Worm (Caenorhabditis elegans): Measurements from ENCODE around the gene F56H9.2.

ce11 chrV:12679807-12680206 lies 42.3 kb downstream of the F56H9.2 start, which contains the start of gene frpr-15:
- TF ChIP-seq ZK546.5 (tag; optimal IDR thresholded peaks at IDR 0.05) (no peak), snpc-4 (tag; optimal IDR thresholded peaks at IDR 0.05) (no peak), nhr-12 (tag; optimal IDR thresholded peaks at IDR 0.05) (no peak), ztf-11 (tag; optimal IDR thresholded peaks at IDR 0.05) (no peak), ceh-28 (tag; optimal IDR thresholded peaks at IDR 0.05) (no peak), nhr-76 (tag; optimal IDR thresholded peaks at IDR 0.05) (no peak), nhr-237 (tag; optimal IDR thresholded peaks at IDR 0.05) (no peak), unc-39 (tag; optimal IDR thresholded peaks at IDR 0.05) (no peak), lin-39 (tag; optimal IDR thresholded peaks at IDR 0.05) (no peak), R02D3.7 (tag; optimal IDR thresholded peaks at IDR 0.05) (no peak)
